Worm (Caenorhabditis elegans) whole organism, mixed stage, embryonic: ENCODE data around the gene F15B9.11.

Source experiments
- M03D4.4 ChIP-seq: sonication (generic microtip); optimal IDR thresholded peaks from 2 replicates; lab custom pipeline; 2017; ENCODE audit warnings: mild to moderate bottlenecking, missing genetic modification characterization, missing compliant biosample characterization
- bed-3 ChIP-seq: fragments of 200-800 bp; sonication (Bioruptor generic); optimal IDR thresholded peaks from 3 replicates; lab custom pipeline; 2018; ENCODE audit warnings: mild to moderate bottlenecking, missing genetic modification characterization, moderate library complexity, missing compliant biosample characterization
- blmp-1 ChIP-seq: fragments of 150-350 bp; optimal IDR thresholded peaks from 2 replicates; lab custom pipeline; 2014; ENCODE audit warnings: missing biosample characterization, missing genetic modification characterization
- ceh-39 ChIP-seq: fragments of 150-350 bp; optimal IDR thresholded peaks from 2 replicates; lab custom pipeline; 2014; ENCODE audit warnings: missing biosample characterization, missing genetic modification characterization
- ceh-43 ChIP-seq: fragments of 200-800 bp; sonication (Bioruptor generic); optimal IDR thresholded peaks from 2 replicates; lab custom pipeline; 2018; ENCODE audit warnings: mild to moderate bottlenecking, missing genetic modification characterization, moderate library complexity, missing compliant biosample characterization
- ceh-83 ChIP-seq: fragments of 200-800 bp; sonication (Bioruptor generic); optimal IDR thresholded peaks from 2 replicates; lab custom pipeline; 2018; ENCODE audit warnings: mild to moderate bottlenecking, missing genetic modification characterization, missing compliant biosample characterization
- ces-1 ChIP-seq: fragments of 150-350 bp; optimal IDR thresholded peaks from 2 replicates; lab custom pipeline; 2014; ENCODE audit warnings: missing biosample characterization, missing genetic modification reagents, missing genetic modification characterization
- cnd-1 ChIP-seq: fragments of 200-800 bp; sonication (Bioruptor generic); optimal IDR thresholded peaks from 2 replicates; lab custom pipeline; 2018; ENCODE audit warnings: mild to moderate bottlenecking, missing genetic modification characterization, missing compliant biosample characterization
- drap-1 ChIP-seq: fragments of 200-800 bp; sonication (Bioruptor generic); optimal IDR thresholded peaks from 3 replicates; lab custom pipeline; 2018; ENCODE audit warnings: mild to moderate bottlenecking, missing genetic modification characterization, missing compliant biosample characterization
- elt-1 ChIP-seq: sonication (generic microtip); optimal IDR thresholded peaks from 2 replicates; lab custom pipeline; 2017; ENCODE audit warnings: missing genetic modification characterization, mild to moderate bottlenecking, missing compliant biosample characterization, antibody characterized with exemption, moderate library complexity, borderline replicate concordance; ENCODE audit not compliant: insufficient read depth
- elt-3 ChIP-seq: fragments of 150-350 bp; optimal IDR thresholded peaks from 2 replicates; lab custom pipeline; 2014; ENCODE audit warnings: missing biosample characterization, missing genetic modification characterization
- flh-1 ChIP-seq: fragments of 200-800 bp; sonication (Bioruptor generic); optimal IDR thresholded peaks from 2 replicates; lab custom pipeline; 2018; ENCODE audit warnings: mild to moderate bottlenecking, missing genetic modification characterization, moderate library complexity, missing compliant biosample characterization
- ham-2 ChIP-seq: fragments of 200-800 bp; sonication (Bioruptor generic); optimal IDR thresholded peaks from 2 replicates; lab custom pipeline; 2018; ENCODE audit warnings: mild to moderate bottlenecking, missing genetic modification characterization, missing compliant biosample characterization
- hlh-1 ChIP-seq: fragments of 150-350 bp; optimal IDR thresholded peaks from 2 replicates; lab custom pipeline; 2014; ENCODE audit warnings: missing biosample characterization, missing genetic modification reagents, missing genetic modification characterization
- lin-13 ChIP-seq: fragments of 150-350 bp; optimal IDR thresholded peaks from 2 replicates; lab custom pipeline; 2014; ENCODE audit warnings: missing biosample characterization, missing genetic modification characterization
- lin-32 ChIP-seq: fragments of 200-800 bp; sonication (Bioruptor generic); optimal IDR thresholded peaks from 2 replicates; lab custom pipeline; 2018; ENCODE audit warnings: mild to moderate bottlenecking, missing genetic modification characterization, missing compliant biosample characterization
- lsy-2 ChIP-seq: fragments of 150-350 bp; optimal IDR thresholded peaks from 2 replicates; lab custom pipeline; 2014; ENCODE audit warnings: missing biosample characterization, missing genetic modification characterization
- mab-5 ChIP-seq: fragments of 150-350 bp; optimal IDR thresholded peaks from 2 replicates; lab custom pipeline; 2014; ENCODE audit warnings: missing biosample characterization, missing genetic modification characterization
- mep-1 ChIP-seq: fragments of 150-350 bp; optimal IDR thresholded peaks from 2 replicates; lab custom pipeline; 2017; ENCODE audit warnings: missing biosample characterization, missing genetic modification reagents, missing genetic modification characterization, inconsistent platforms
- mls-2 ChIP-seq: sonication (generic microtip); optimal IDR thresholded peaks from 2 replicates; lab custom pipeline; 2016; ENCODE audit warnings: mild to moderate bottlenecking, missing genetic modification characterization, moderate library complexity, missing compliant biosample characterization
- nhr-12 ChIP-seq: fragments of 150-350 bp; optimal IDR thresholded peaks from 2 replicates; lab custom pipeline; 2014; ENCODE audit warnings: missing biosample characterization, missing genetic modification characterization
- nhr-2 ChIP-seq: fragments of 150-350 bp; optimal IDR thresholded peaks from 2 replicates; lab custom pipeline; 2014; ENCODE audit warnings: missing biosample characterization, missing genetic modification characterization
- nhr-237 ChIP-seq: fragments of 150-350 bp; optimal IDR thresholded peaks from 2 replicates; lab custom pipeline; 2014; ENCODE audit warnings: missing biosample characterization, missing genetic modification characterization
- nhr-76 ChIP-seq: sonication (generic microtip); optimal IDR thresholded peaks from 2 replicates; lab custom pipeline; 2017; ENCODE audit warnings: missing biosample characterization, missing genetic modification characterization
- pha-4 ChIP-seq: fragments of 150-350 bp; optimal IDR thresholded peaks from 2 replicates; lab custom pipeline; 2018; ENCODE audit warnings: missing biosample characterization, missing genetic modification reagents, missing genetic modification characterization
- snpc-4 ChIP-seq: fragments of 150-350 bp; optimal IDR thresholded peaks from 2 replicates; lab custom pipeline; 2014; ENCODE audit warnings: missing biosample characterization, missing genetic modification characterization
- sptf-1 ChIP-seq: sonication (generic microtip); optimal IDR thresholded peaks from 2 replicates; lab custom pipeline; 2017; ENCODE audit warnings: mild to moderate bottlenecking, missing genetic modification characterization, moderate library complexity, missing compliant biosample characterization
- tbx-8 ChIP-seq: fragments of 200-800 bp; sonication (Bioruptor generic); optimal IDR thresholded peaks from 2 replicates; lab custom pipeline; 2018; ENCODE audit warnings: mild to moderate bottlenecking, missing genetic modification characterization, moderate library complexity, missing compliant biosample characterization
- unc-120 ChIP-seq: sonication (generic microtip); optimal IDR thresholded peaks from 2 replicates; lab custom pipeline; 2017; ENCODE audit warnings: missing genetic modification characterization, missing compliant biosample characterization; ENCODE audit not compliant: poor library complexity, severe bottlenecking
- unc-62 ChIP-seq: fragments of 150-350 bp; optimal IDR thresholded peaks from 2 replicates; lab custom pipeline; 2014; ENCODE audit warnings: missing biosample characterization, missing genetic modification reagents, missing genetic modification characterization
- zip-8 ChIP-seq: fragments of 150-350 bp; optimal IDR thresholded peaks from 2 replicates; lab custom pipeline; 2014; ENCODE audit warnings: missing biosample characterization, missing genetic modification characterization

Gene F15B9.11

ce11 chrV:13018761-13019160 is 26.1 kb upstream of the F15B9.11 start, which contains the start of gene fmi-1:
Gene fmi-1 (plus strand): TSS chrV:13019061.
- TF ChIP-seq mep-1 (tag; lab: Kevin White, UChicago) (no peak), sptf-1 (tag; lab: Kevin White, UChicago) (peak; percentile 21), elt-1 (tag; lab: Kevin White, UChicago) (no peak), cnd-1 (tag; lab: Kevin White, UChicago) (peak; percentile 37)

DNA sequence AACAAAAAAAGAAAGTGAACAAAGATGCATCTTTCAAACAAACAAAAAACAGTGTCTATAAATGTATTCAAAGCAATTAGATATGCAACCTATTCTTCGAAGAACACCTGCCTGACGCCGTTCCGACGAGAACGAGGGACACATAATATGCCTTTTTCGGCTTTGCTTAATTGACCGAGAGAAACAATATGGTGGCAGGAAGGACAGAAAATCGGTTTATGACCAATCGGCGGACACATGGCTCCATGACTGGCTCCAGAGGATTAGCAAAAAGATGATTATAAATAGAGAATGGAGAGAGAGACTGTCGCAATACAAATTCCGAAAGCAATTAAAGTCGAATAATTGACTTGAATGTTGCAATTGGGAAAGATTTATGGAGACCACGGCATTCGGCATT is 25.5 kb upstream of the F15B9.11 start:
- TF ChIP-seq M03D4.4 (tag; lab: Kevin White, UChicago) (no peak), ham-2 (no peak), mep-1 (tag; lab: Kevin White, UChicago) (no peak), pha-4 (tag; lab: Kevin White, UChicago) (no peak), zip-8 (tag; lab: Kevin White, UChicago) (no peak), flh-1 (no peak), lin-32 (GFP tag; lab: Kevin White, UChicago) (peak; percentile 47), unc-62 (GFP tag; lab: Kevin White, UChicago) (no peak), ces-1 (peak; percentile 86), drap-1 (GFP tag; lab: Kevin White, UChicago) (no peak), lin-13 (no peak), mls-2 (tag; lab: Kevin White, UChicago) (no peak), elt-3 (no peak), unc-120 (tag; lab: Kevin White, UChicago) (no peak), nhr-237 (tag; lab: Kevin White, UChicago) (no peak), blmp-1 (tag; lab: Kevin White, UChicago) (no peak), cnd-1 (tag; lab: Kevin White, UChicago) (no peak), elt-1 (tag; lab: Kevin White, UChicago) (no peak), nhr-12 (no peak), ceh-83 (no peak), ceh-43 (GFP tag; lab: Kevin White, UChicago) (peak; percentile 36), nhr-76 (tag; lab: Kevin White, UChicago) (no peak), nhr-2 (peak; percentile 14), ceh-39 (tag; lab: Kevin White, UChicago) (no peak)
- TF ChIP-seq, all 35 proteins: peak for 4

ce11 chrV:13013844-13014243 is 21.1 kb upstream of the F15B9.11 start, which contains the start of gene F15B9.6:
Gene F15B9.6 (plus strand): TSS chrV:13014144.
- no peak for TF ChIP-seq drap-1 (GFP tag; lab: Kevin White, UChicago)
- TF ChIP-seq pha-4 (tag; lab: Kevin White, UChicago) = no peak
- TF ChIP-seq blmp-1 (tag; lab: Kevin White, UChicago) = no peak

DNA sequence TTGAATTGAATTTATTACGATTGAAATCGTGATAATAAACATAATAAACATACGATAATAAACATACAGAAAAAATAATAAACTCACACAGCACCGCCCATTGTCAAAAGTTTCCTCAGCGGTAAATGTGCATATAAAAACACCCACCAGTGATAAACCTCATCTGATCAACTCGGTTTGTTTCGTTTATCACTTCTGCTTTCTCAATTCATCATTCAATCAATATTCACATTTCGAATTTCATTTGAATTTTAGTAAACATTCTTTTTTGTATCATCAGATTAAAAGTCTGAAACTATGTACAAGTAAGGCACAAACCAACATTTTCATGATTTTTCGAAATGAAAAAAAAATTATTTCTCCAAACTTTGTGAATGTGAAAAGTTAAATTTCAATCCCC is 20.5 kb upstream of the F15B9.11 start, which contains the start of gene try-10:
TSS of gene try-10 (minus strand) at position 101 of the 400 bp plus-strand sequence.
- TF ChIP-seq nhr-237 (tag; lab: Kevin White, UChicago) (no peak), cnd-1 (tag; lab: Kevin White, UChicago) (no peak), bed-3 (GFP tag; lab: Kevin White, UChicago) (no peak), elt-1 (tag; lab: Kevin White, UChicago) (no peak)

ce11 chrV:13011904-13012303 is 19.2 kb upstream of the F15B9.11 start:
- no peak for TF ChIP-seq nhr-237 (tag; lab: Kevin White, UChicago)
- TF ChIP-seq zip-8 (tag; lab: Kevin White, UChicago) = peak; percentile 94

DNA sequence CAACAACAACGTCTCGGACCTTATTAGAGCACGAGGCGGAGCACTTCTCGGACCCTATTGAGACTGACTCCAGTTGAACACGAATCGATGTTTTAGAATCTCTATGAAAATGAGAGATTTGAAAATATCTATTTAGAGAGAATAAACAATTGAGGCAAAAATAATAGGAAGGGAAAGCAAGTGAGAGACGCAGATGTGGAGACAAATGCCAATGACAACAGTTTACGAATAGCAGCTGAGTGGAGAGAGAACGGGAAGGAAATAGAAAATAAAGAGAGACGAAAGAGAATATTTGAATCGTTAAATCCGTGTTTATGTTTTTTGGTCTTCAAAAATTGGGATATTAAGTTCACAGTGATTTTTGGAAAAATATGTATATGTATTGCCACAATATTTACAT is 17.1 kb upstream of the F15B9.11 start:
- no peak for TF ChIP-seq ceh-43 (GFP tag; lab: Kevin White, UChicago)
- no peak for TF ChIP-seq tbx-8
- TF ChIP-seq lsy-2 (tag; lab: Kevin White, UChicago) = peak; percentile 28
- TF ChIP-seq unc-120 (tag; lab: Kevin White, UChicago) = peak; percentile 50
- no peak for TF ChIP-seq mab-5 (tag; lab: Kevin White, UChicago)
- no peak for TF ChIP-seq ceh-39 (tag; lab: Kevin White, UChicago)
- no peak for TF ChIP-seq nhr-237 (tag; lab: Kevin White, UChicago)
- TF ChIP-seq lin-32 (GFP tag; lab: Kevin White, UChicago) = no peak
- TF ChIP-seq hlh-1 (tag; lab: Kevin White, UChicago) = peak; percentile 29
- TF ChIP-seq ces-1 = peak; percentile 59
- no peak for TF ChIP-seq blmp-1 (tag; lab: Kevin White, UChicago)
- no peak for TF ChIP-seq unc-62 (GFP tag; lab: Kevin White, UChicago)
- TF ChIP-seq snpc-4 (tag; lab: Kevin White, UChicago) = no peak
- peak; percentile 10 for TF ChIP-seq pha-4 (tag; lab: Kevin White, UChicago)
